Worm (Caenorhabditis elegans) whole organism, L4 larva: Measurements from ENCODE around the gene C47D12.4.

Experiments used
- F26F4.8 ChIP-seq: fragments of 200-800 bp; sonication (Bioruptor generic); conservative IDR thresholded peaks from 2 replicates; pipeline ENCODE4 v1.3.6; 2022; ENCODE audit warnings: missing genetic modification characterization, missing compliant biosample characterization
- F44E2.7 ChIP-seq: fragments of 200-800 bp; sonication (Bioruptor generic); IDR thresholded peaks from 2 replicates; pipeline ENCODE4 v2.1.2; 2022; ENCODE audit warnings: missing genetic modification characterization, missing compliant biosample characterization
- T20F7.1 ChIP-seq: fragments of 200-800 bp; sonication (Bioruptor generic); optimal IDR thresholded peaks from 2 replicates; lab custom pipeline; 2018; ENCODE audit warnings: mild to moderate bottlenecking, missing genetic modification characterization, missing compliant biosample characterization
- T26A8.4 ChIP-seq: fragments of 200-800 bp; sonication (Bioruptor generic); IDR thresholded peaks from 2 replicates; pipeline ENCODE4 v1.3.6; 2022; ENCODE audit warnings: missing genetic modification characterization, missing compliant biosample characterization
- Y5F2A.4 ChIP-seq: fragments of 200-800 bp; sonication (Bioruptor generic); optimal IDR thresholded peaks from 2 replicates; lab custom pipeline; 2018; ENCODE audit warnings: mild to moderate bottlenecking, missing genetic modification characterization, missing compliant biosample characterization
- Y75B8A.6 ChIP-seq: fragments of 200-800 bp; sonication (Bioruptor generic); IDR thresholded peaks from 2 replicates; pipeline ENCODE4 v1.3.6; 2022; ENCODE audit warnings: missing genetic modification reagents, missing genetic modification characterization, missing compliant biosample characterization
- aha-1 ChIP-seq: fragments of 150-350 bp; peaks from one replicate; lab custom pipeline; 2014; ENCODE audit warnings: missing biosample characterization, missing genetic modification characterization
- aly-2 ChIP-seq: sonication (generic microtip); optimal IDR thresholded peaks from 2 replicates; lab custom pipeline; 2018; ENCODE audit warnings: missing biosample characterization, missing genetic modification characterization
- ama-1 ChIP-seq: fragments of 150-350 bp; optimal IDR thresholded peaks from 2 replicates; lab custom pipeline; 2014; ENCODE audit warnings: inconsistent platforms, mixed read lengths
- attf-4 ChIP-seq: sonication (generic microtip); optimal IDR thresholded peaks from 3 replicates; lab custom pipeline; 2017; ENCODE audit warnings: missing biosample characterization, missing genetic modification characterization
- ceh-20 ChIP-seq: fragments of 200-800 bp; sonication (Bioruptor generic); IDR thresholded peaks from 2 replicates; pipeline ENCODE4 v1.3.6; 2022; ENCODE audit warnings: missing genetic modification reagents, missing genetic modification characterization, missing compliant biosample characterization
- ceh-32 ChIP-seq: sonication (generic microtip); optimal IDR thresholded peaks from 2 replicates; lab custom pipeline; 2016; ENCODE audit warnings: mild to moderate bottlenecking, missing genetic modification characterization, missing compliant biosample characterization; ENCODE audit not compliant: poor library complexity
- ceh-44 ChIP-seq: fragments of 200-800 bp; sonication (Bioruptor generic); IDR thresholded peaks from 2 replicates; pipeline ENCODE4 v1.3.6; 2022; ENCODE audit warnings: missing genetic modification reagents, missing genetic modification characterization, missing compliant biosample characterization
- ceh-82 ChIP-seq: sonication (generic microtip); optimal IDR thresholded peaks from 2 replicates; lab custom pipeline; 2017; ENCODE audit warnings: missing biosample characterization, missing genetic modification characterization
- ces-1 ChIP-seq: fragments of 150-350 bp; sonication (generic microtip); optimal IDR thresholded peaks from 4 replicates; lab custom pipeline; 2014; ENCODE audit warnings: missing biosample characterization, missing genetic modification reagents, missing genetic modification characterization
- ctbp-1 ChIP-seq: fragments of 200-800 bp; sonication (Bioruptor generic); IDR thresholded peaks from 2 replicates; pipeline ENCODE4 v1.3.6; 2022; ENCODE audit warnings: missing genetic modification reagents, missing genetic modification characterization, missing compliant biosample characterization
- daf-16 ChIP-seq, 3 experiments: sonication (generic microtip); optimal IDR thresholded peaks; 2 replicates each; lab custom pipeline; 2016 to 2017; ENCODE audit warnings: missing genetic modification characterization in 3 of 3, missing genetic modification reagents in 3 of 3, mild to moderate bottlenecking in 2 of 3, missing compliant biosample characterization in 2 of 3, missing biosample characterization in 1 of 3, moderate library complexity in 1 of 3
- daf-19 ChIP-seq: fragments of 200-800 bp; sonication (Bioruptor generic); conservative IDR thresholded peaks from 2 replicates; pipeline ENCODE4 v1.3.6; 2022; ENCODE audit warnings: missing genetic modification characterization, missing compliant biosample characterization
- dpl-1 ChIP-seq: fragments of 150-350 bp; optimal IDR thresholded peaks from 2 replicates; lab custom pipeline; 2014; ENCODE audit warnings: missing biosample characterization, missing genetic modification reagents, missing genetic modification characterization
- duxl-1 ChIP-seq: sonication (generic microtip); optimal IDR thresholded peaks from 2 replicates; lab custom pipeline; 2016; ENCODE audit warnings: mild to moderate bottlenecking, missing genetic modification characterization, moderate library complexity, missing compliant biosample characterization; ENCODE audit not compliant: poor library complexity
- dve-1 ChIP-seq: sonication (generic microtip); optimal IDR thresholded peaks from 2 replicates; lab custom pipeline; 2017; ENCODE audit warnings: antibody characterized with exemption, mild to moderate bottlenecking, missing genetic modification characterization, missing compliant biosample characterization; ENCODE audit not compliant: insufficient read depth
- egl-43 ChIP-seq: fragments of 200-800 bp; sonication (Bioruptor generic); IDR thresholded peaks from 2 replicates; pipeline ENCODE4 v1.3.6; 2022; ENCODE audit warnings: missing genetic modification reagents, missing genetic modification characterization, missing compliant biosample characterization
- hif-1 ChIP-seq, 2 experiments: sonication (generic microtip); optimal IDR thresholded peaks; 2 replicates each; lab custom pipeline; 2016 to 2017; ENCODE audit warnings: missing compliant biosample characterization in 2 of 2, missing genetic modification characterization in 2 of 2, missing genetic modification reagents in 2 of 2, missing genotype in 2 of 2, mild to moderate bottlenecking in 1 of 2
- hlh-11 ChIP-seq: fragments of 200-800 bp; sonication (Bioruptor generic); optimal IDR thresholded peaks from 2 replicates; lab custom pipeline; 2018; ENCODE audit warnings: mild to moderate bottlenecking, missing genetic modification characterization, missing compliant biosample characterization
- hlh-30 ChIP-seq: sonication (generic microtip); optimal IDR thresholded peaks from 2 replicates; lab custom pipeline; 2017; ENCODE audit warnings: antibody characterized with exemption, mild to moderate bottlenecking, missing genetic modification characterization, missing compliant biosample characterization; ENCODE audit not compliant: insufficient read depth
- lim-7 ChIP-seq: fragments of 200-800 bp; sonication (Bioruptor generic); IDR thresholded peaks from 2 replicates; pipeline ENCODE4 v1.3.6; 2022; ENCODE audit warnings: missing genetic modification characterization, missing compliant biosample characterization
- lin-38 ChIP-seq: fragments of 200-800 bp; sonication (Bioruptor generic); IDR thresholded peaks from 2 replicates; pipeline ENCODE4 v1.3.6; 2022; ENCODE audit warnings: missing genetic modification reagents, missing genetic modification characterization, missing compliant biosample characterization
- lin-39 ChIP-seq: fragments of 150-350 bp; optimal IDR thresholded peaks from 2 replicates; lab custom pipeline; 2014; ENCODE audit warnings: missing biosample characterization, missing genetic modification reagents, missing genetic modification characterization
- lir-3 ChIP-seq: sonication (generic microtip); optimal IDR thresholded peaks from 2 replicates; lab custom pipeline; 2016; ENCODE audit warnings: mild to moderate bottlenecking, missing genetic modification characterization, missing compliant biosample characterization
- madf-9 ChIP-seq: fragments of 200-800 bp; sonication (Bioruptor generic); conservative IDR thresholded peaks from 2 replicates; pipeline ENCODE4 v1.3.6; 2022; ENCODE audit warnings: missing genetic modification reagents, missing genetic modification characterization, missing compliant biosample characterization
- mep-1 ChIP-seq: fragments of 150-350 bp; sonication (generic microtip); optimal IDR thresholded peaks from 3 replicates; lab custom pipeline; 2014; ENCODE audit warnings: missing biosample characterization, missing genetic modification characterization
- mes-2 ChIP-seq: sonication (generic microtip); optimal IDR thresholded peaks from 2 replicates; lab custom pipeline; 2016; ENCODE audit warnings: missing genotype, mild to moderate bottlenecking, missing genetic modification characterization, missing compliant biosample characterization; ENCODE audit not compliant: poor library complexity, severe bottlenecking
- nhr-10 ChIP-seq: fragments of 150-350 bp; optimal IDR thresholded peaks from 2 replicates; lab custom pipeline; 2014; ENCODE audit warnings: missing biosample characterization, missing genetic modification characterization
- nhr-28 ChIP-seq: fragments of 150-350 bp; optimal IDR thresholded peaks from 2 replicates; lab custom pipeline; 2014; ENCODE audit warnings: missing biosample characterization, missing genetic modification characterization
- nhr-6 ChIP-seq: fragments of 150-350 bp; optimal IDR thresholded peaks from 2 replicates; lab custom pipeline; 2014; ENCODE audit warnings: missing biosample characterization, missing genetic modification characterization
- php-3 ChIP-seq: fragments of 200-800 bp; sonication (Bioruptor generic); IDR thresholded peaks from 2 replicates; pipeline ENCODE4 v1.3.6; 2022; ENCODE audit warnings: missing genetic modification reagents, missing genetic modification characterization, missing compliant biosample characterization
- saeg-2 ChIP-seq: fragments of 200-800 bp; sonication (Bioruptor generic); IDR thresholded peaks from 2 replicates; pipeline ENCODE4 v1.3.6; 2022; ENCODE audit warnings: missing genetic modification reagents, missing genetic modification characterization, missing compliant biosample characterization
- skn-1 ChIP-seq: fragments of 150-350 bp; optimal IDR thresholded peaks from 2 replicates; lab custom pipeline; 2014; ENCODE audit warnings: missing biosample characterization, missing genetic modification characterization
- snpc-1.2 ChIP-seq: fragments of 200-800 bp; sonication (Bioruptor generic); IDR thresholded peaks from 2 replicates; pipeline ENCODE4 v1.3.6; 2022; ENCODE audit warnings: missing genetic modification reagents, missing genetic modification characterization, missing compliant biosample characterization
- spr-3 ChIP-seq: fragments of 200-800 bp; sonication (Bioruptor generic); optimal IDR thresholded peaks from 2 replicates; lab custom pipeline; 2018; ENCODE audit warnings: mild to moderate bottlenecking, missing genetic modification characterization, missing compliant biosample characterization
- tag-97 ChIP-seq: fragments of 200-800 bp; sonication (Bioruptor generic); IDR thresholded peaks from 2 replicates; pipeline ENCODE4 v1.3.6; 2022; ENCODE audit warnings: missing genetic modification characterization, missing compliant biosample characterization
- unc-39 ChIP-seq: sonication (generic microtip); optimal IDR thresholded peaks from 2 replicates; lab custom pipeline; 2017; ENCODE audit warnings: missing biosample characterization, missing genetic modification characterization
- unc-62 ChIP-seq, 3 experiments: fragments of 150-350 bp in 1 of 3; sonication (generic microtip); optimal IDR thresholded peaks in 2 of 3; peaks in 1 of 3; 1 replicate in 1 of 3; 2 replicates in 2 of 3; lab custom pipeline; 2014 to 2017; ENCODE audit warnings: missing biosample characterization in 3 of 3, missing genetic modification characterization in 3 of 3, missing genetic modification reagents in 3 of 3, missing genotype in 1 of 3

Gene C47D12.4

ce11 chrII:11635745-11636161 lies 45.8 kb upstream of the C47D12.4 start (continued):
- TF ChIP-seq nhr-28 (tag; lab: Kevin White, UChicago) (peak; percentile 83), attf-4 (tag; lab: Kevin White, UChicago) (no peak), snpc-1.2 (GFP tag; lab: Robert Waterston, UW) (0 out of 2 replicates have a peak, but pooled peaks have one; percentile 28), aha-1 (tag; lab: Kevin White, UChicago) (peak; percentile 96)

- TF ChIP-seq lin-39 (tag; lab: Kevin White, UChicago): no peak
- TF ChIP-seq hlh-11 (tag; lab: Kevin White, UChicago): peak; percentile 36
- TF ChIP-seq mep-1 (tag; lab: Kevin White, UChicago): no peak
- 0 out of 2 replicates have a peak, but pooled peaks have one; percentile 14 for TF ChIP-seq daf-19 (GFP tag; lab: Robert Waterston, UW)
- no peak for TF ChIP-seq T20F7.1 (GFP tag; lab: Kevin White, UChicago)
- no peak for TF ChIP-seq nhr-28 (tag; lab: Kevin White, UChicago)
- no peak for TF ChIP-seq lir-3 (tag; lab: Kevin White, UChicago)
- TF ChIP-seq unc-62 (GFP tag; optimal IDR thresholded peaks at IDR 0.05 in 1 of 2; lab: Kevin White, UChicago): peak in 1 of 2 experiments; percentile 25
- no peak for TF ChIP-seq unc-62 (tag; optimal IDR thresholded peaks at IDR 0.05; lab: Kevin White, UChicago)
- no peak for TF ChIP-seq aly-2 (tag; lab: Kevin White, UChicago)
- no peak for TF ChIP-seq nhr-6 (tag; lab: Kevin White, UChicago)
- TF ChIP-seq mes-2 (tag; lab: Kevin White, UChicago): peak; percentile 24
- TF ChIP-seq F26F4.8 (GFP tag; lab: Robert Waterston, UW): 0 out of 2 replicates have a peak, but pooled peaks have one; percentile 14
- TF ChIP-seq ceh-20 (GFP tag; lab: Robert Waterston, UW): no peak
- 0 out of 2 replicates have a peak, but pooled peaks have one; percentile 50 for TF ChIP-seq lim-7 (GFP tag; lab: Robert Waterston, UW)
- TF ChIP-seq dve-1 (tag; lab: Kevin White, UChicago): peak; percentile 17
- no peak for TF ChIP-seq daf-16 (GFP tag; optimal IDR thresholded peaks at IDR 0.05; lab: Kevin White, UChicago)
- peak; percentile 41 for TF ChIP-seq daf-16 (tag; optimal IDR thresholded peaks at IDR 0.05; lab: Kevin White, UChicago)
- no peak for TF ChIP-seq spr-3 (GFP tag; lab: Kevin White, UChicago)
- 0 out of 2 replicates have a peak, but pooled peaks have one; percentile 45 for TF ChIP-seq egl-43 (GFP tag; lab: Robert Waterston, UW)
- TF ChIP-seq ama-1 (lab: Kevin White, UChicago): peak; percentile 46
- peak in 1 of 2 experiments; percentile 3 for TF ChIP-seq hif-1 (tag; optimal IDR thresholded peaks at IDR 0.05; lab: Kevin White, UChicago)
- 0 out of 2 replicates have a peak, but pooled peaks have one; percentile 24 for TF ChIP-seq php-3 (GFP tag; lab: Robert Waterston, UW)
- no peak for TF ChIP-seq ceh-44 (GFP tag; lab: Robert Waterston, UW)
- TF ChIP-seq tag-97 (GFP tag; lab: Robert Waterston, UW): no peak
- TF ChIP-seq, all 104 proteins: peak for 12
Observed at ce11 chrII:11636617-11637016, 45.0 kb upstream of the C47D12.4 start.

- TF ChIP-seq ceh-32 (tag; lab: Kevin White, UChicago) (no peak), ces-1 (GFP tag; lab: Kevin White, UChicago) (no peak), ctbp-1 (GFP tag; lab: Robert Waterston, UW) (no peak), duxl-1 (tag; lab: Kevin White, UChicago) (peak; percentile 50), php-3 (GFP tag; lab: Robert Waterston, UW) (0 out of 2 replicates have a peak, but pooled peaks have one; percentile 11), Y75B8A.6 (GFP tag; lab: Robert Waterston, UW) (no peak), T26A8.4 (GFP tag; lab: Robert Waterston, UW) (peak; percentile 62; the same call in 1 of the 2 replicates), ceh-82 (tag; lab: Kevin White, UChicago) (no peak), madf-9 (GFP tag; lab: Robert Waterston, UW) (0 out of 2 replicates have a peak, but pooled peaks have one; percentile 37), hlh-30 (tag; lab: Kevin White, UChicago) (peak; percentile 11), skn-1 (tag; lab: Kevin White, UChicago) (no peak), lin-38 (GFP tag; lab: Robert Waterston, UW) (no peak), unc-62 (GFP tag; optimal IDR thresholded peaks at IDR 0.05 in 1 of 2; lab: Kevin White, UChicago) (peak in 1 of 2 experiments; percentile 78), unc-62 (tag; optimal IDR thresholded peaks at IDR 0.05; lab: Kevin White, UChicago) (no peak), saeg-2 (GFP tag; lab: Robert Waterston, UW) (no peak), dpl-1 (GFP tag; lab: Kevin White, UChicago) (no peak), F26F4.8 (GFP tag; lab: Robert Waterston, UW) (no peak), mes-2 (tag; lab: Kevin White, UChicago) (peak; percentile 52), unc-39 (tag; lab: Kevin White, UChicago) (no peak), ama-1 (lab: Kevin White, UChicago) (peak; percentile 61), Y5F2A.4 (GFP tag; lab: Kevin White, UChicago) (no peak), F44E2.7 (GFP tag; lab: Robert Waterston, UW) (no peak), nhr-10 (no peak)
Observed at ce11 chrII:11637189-11637754, 44.3 kb upstream of the C47D12.4 start.
